Fruit fly (Drosophila melanogaster) Kc167 (cell line): ENCODE results near the gene CG3036.

Experiments
- Myc ChIP-seq: fragments of >200 bp; optimal IDR thresholded peaks from 2 replicates; lab custom pipeline; 2017; ENCODE audit warnings: missing external identifiers
- Sin3A ChIP-seq: fragments of >200 bp; optimal IDR thresholded peaks from 2 replicates; lab custom pipeline; 2018; ENCODE audit warnings: missing external identifiers
- h ChIP-seq: fragments of >200 bp; optimal IDR thresholded peaks from 3 replicates; lab custom pipeline; 2018; ENCODE audit warnings: missing external identifiers
- insv ChIP-seq: fragments of >200 bp; optimal IDR thresholded peaks from 3 replicates; lab custom pipeline; 2018; ENCODE audit warnings: missing external identifiers
- psq ChIP-seq: fragments of >200 bp; optimal IDR thresholded peaks from 2 replicates; lab custom pipeline; 2017; ENCODE audit warnings: missing external identifiers
- ttk ChIP-seq: sonication (Bioruptor generic); optimal IDR thresholded peaks from 2 replicates; lab custom pipeline; 2017; ENCODE audit warnings: missing external identifiers

Gene CG3036

DNA sequence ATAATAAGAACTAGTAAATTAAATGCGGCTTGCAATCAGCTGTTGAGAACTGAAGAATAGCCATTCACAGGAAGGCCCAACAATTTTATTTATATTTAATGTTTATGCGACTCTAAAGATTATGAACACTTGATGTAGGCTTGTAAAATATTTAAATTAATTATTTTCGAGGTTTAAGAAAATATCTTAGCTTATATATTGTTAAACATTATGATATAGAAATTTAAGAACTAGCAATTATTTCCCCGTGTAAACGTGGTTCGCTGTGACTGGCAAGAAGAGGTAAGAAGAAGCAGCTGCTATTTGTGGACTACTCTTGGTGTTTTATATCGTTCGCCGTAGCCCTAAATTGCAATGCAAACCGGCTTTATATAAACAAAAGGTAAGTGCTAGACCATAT is 53.4 kb downstream of the CG3036 start, which contains the start of the genes mRpL24 and betaggt-I:
TSS of gene mRpL24 (minus strand) at position 62 of the 400 bp plus-strand sequence.
TSS of gene betaggt-I (plus strand) at position 280 of the 400 bp plus-strand sequence.
- TF ChIP-seq h (no peak), Sin3A (lab: Kevin White, UChicago) (no peak), insv (lab: Kevin White, UChicago) (no peak), ttk (lab: Kevin White, UChicago) (no peak), Myc (lab: Kevin White, UChicago) (no peak), psq (lab: Kevin White, UChicago) (no peak)

DNA sequence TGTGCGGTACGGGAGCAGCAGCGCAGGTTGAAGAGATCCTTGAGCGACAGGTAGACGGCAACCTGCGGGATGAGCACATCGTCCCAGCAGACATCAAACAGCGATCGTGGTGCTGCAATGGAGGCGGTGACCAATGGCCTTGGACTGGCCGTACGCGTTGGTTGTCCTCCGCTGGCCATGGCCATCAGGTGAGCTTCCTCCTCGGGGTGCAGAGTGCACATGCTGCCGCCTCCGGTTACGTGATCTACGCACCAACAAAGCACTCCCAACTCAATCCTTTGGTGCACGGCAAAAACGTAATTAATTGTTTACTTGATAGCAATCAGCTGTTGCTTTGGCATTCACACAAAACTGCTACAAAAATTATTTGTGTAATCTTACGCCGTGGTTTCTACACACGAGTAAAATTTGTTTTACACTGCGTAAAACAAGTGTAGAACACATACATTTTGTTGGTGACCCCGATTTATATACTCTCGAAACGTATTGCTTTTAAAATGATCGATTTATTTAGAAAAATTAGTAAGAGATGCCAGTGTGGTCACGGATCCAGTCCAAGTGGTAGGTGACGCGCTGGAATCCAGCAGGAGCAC is 57.6 kb downstream of the CG3036 start, which contains the start of gene jet:
TSS of gene jet (minus strand) at position 332 of the 593 bp plus-strand sequence.
- no peak for TF ChIP-seq ttk (lab: Kevin White, UChicago)
- TF ChIP-seq psq (lab: Kevin White, UChicago), result no peak
- no peak for TF ChIP-seq insv (lab: Kevin White, UChicago)
- no peak for TF ChIP-seq Myc (lab: Kevin White, UChicago)
- no peak for TF ChIP-seq h
- no peak for TF ChIP-seq Sin3A (lab: Kevin White, UChicago)

DNA sequence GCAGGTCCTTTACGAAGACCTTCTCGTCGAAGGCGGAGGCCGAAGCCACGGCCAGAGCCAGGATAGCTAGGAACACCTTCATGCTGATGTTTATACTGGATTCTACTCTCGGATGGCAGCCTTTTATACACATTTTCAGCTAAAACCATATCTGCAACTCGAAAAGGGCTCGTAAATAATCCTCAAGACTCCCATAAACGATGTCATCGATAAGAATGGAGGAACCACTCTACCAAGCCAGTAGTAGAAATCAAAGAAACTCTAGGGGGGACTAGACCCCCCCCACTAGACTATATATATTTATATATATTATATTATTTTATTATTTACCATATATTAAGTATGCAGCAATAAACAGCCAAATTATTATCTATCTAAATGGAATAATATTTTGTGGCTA is 58.8 kb downstream of the CG3036 start, which contains the start of gene Jon25Biii:
TSS of gene Jon25Biii (minus strand) at position 101 of the 400 bp plus-strand sequence.
- TF ChIP-seq insv (lab: Kevin White, UChicago) (no peak), Sin3A (lab: Kevin White, UChicago) (no peak), Myc (lab: Kevin White, UChicago) (no peak), h (no peak), psq (lab: Kevin White, UChicago) (no peak), ttk (lab: Kevin White, UChicago) (no peak)

DNA sequence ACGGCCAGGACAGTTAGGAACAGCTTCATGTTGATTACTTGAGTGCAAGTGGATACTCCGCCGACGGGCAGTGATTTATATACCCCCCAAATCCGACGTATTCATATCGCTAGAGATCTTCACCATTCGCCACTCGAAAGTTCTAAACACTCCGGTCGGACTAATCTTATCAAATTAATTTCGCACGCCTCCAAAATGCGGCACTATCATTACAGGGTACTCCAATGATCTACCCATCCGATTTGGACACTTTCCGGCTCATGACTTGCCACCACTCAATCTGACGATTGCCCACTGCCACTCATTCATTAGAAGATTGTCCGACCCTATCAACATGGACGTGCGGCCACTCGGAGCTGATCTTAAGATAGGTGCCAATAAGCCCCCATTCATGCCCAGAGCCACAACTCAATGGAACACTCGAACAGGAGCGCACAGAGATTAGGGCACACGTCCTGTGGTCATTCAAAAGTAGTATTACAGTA is 61.2 kb downstream of the CG3036 start, which contains the start of gene Jon25Bii:
TSS of gene Jon25Bii (minus strand) at position 51 of the 485 bp plus-strand sequence.
- no peak for TF ChIP-seq ttk (lab: Kevin White, UChicago)
- TF ChIP-seq h, result no peak
- no peak for TF ChIP-seq insv (lab: Kevin White, UChicago)
- TF ChIP-seq psq (lab: Kevin White, UChicago), result no peak
- no peak for TF ChIP-seq Myc (lab: Kevin White, UChicago)
- TF ChIP-seq Sin3A (lab: Kevin White, UChicago), result no peak
